Fruit fly (Drosophila melanogaster): ENCODE measurements around the gene chp.
A peak's percentile ranks its signal among the peaks of the same experiment; 100 is the strongest.

Gene chp

DNA sequence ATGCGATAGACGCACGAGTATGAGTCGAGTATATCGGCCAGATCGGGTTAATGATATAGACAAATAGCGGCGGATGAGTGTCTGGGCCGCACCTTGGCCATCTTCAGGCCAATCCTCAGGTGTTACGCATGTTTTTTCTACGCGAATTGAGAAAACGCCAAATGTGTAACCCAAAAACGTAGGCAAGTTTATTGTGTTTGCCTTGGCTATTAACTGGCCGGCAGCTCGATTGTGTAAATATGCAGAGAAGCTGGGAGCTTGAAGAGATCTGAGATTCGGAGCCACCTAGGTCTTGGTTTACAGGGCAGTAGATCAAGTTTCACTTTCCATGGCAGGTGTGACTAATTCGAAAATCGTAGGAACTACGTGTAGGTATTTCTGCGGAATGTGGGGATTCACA is 29.5 kb upstream of the chp start (continued):
- TF ChIP-seq CG5245 (GFP tag; optimal IDR thresholded peaks at IDR 0.05) (no peak), CG2712 (tag; optimal IDR thresholded peaks at IDR 0.05) (no peak), CG6175 (GFP tag; IDR thresholded peaks at IDR 0.05) (no peak), Meics (GFP tag; optimal IDR thresholded peaks at IDR 0.05) (no peak), CG7745 (tag; optimal IDR thresholded peaks at IDR 0.05) (no peak), CG6765 (GFP tag; optimal IDR thresholded peaks at IDR 0.05) (peak; percentile 20), disco-r (GFP tag; optimal IDR thresholded peaks at IDR 0.05) (no peak), nom (GFP tag; optimal IDR thresholded peaks at IDR 0.05) (no peak), Bdp1 (GFP tag; optimal IDR thresholded peaks at IDR 0.05) (no peak), ind (GFP tag; optimal IDR thresholded peaks at IDR 0.05) (no peak), PHDP (tag; optimal IDR thresholded peaks at IDR 0.05) (no peak), E2f2 (GFP tag; IDR thresholded peaks at IDR 0.05) (no peak), psq (GFP tag; optimal IDR thresholded peaks at IDR 0.05) (no peak), Doc3 (GFP tag; IDR thresholded peaks at IDR 0.05; ENCODE audit: partially characterized antibody) (no peak), CG6689 (GFP tag; IDR thresholded peaks at IDR 0.05) (no peak), Ptx1 (GFP tag; IDR thresholded peaks at IDR 0.05) (no peak), Vsx1 (GFP tag; optimal IDR thresholded peaks at IDR 0.05) (no peak), CG8281 (tag; optimal IDR thresholded peaks at IDR 0.05) (no peak), Dp (GFP tag; optimal IDR thresholded peaks at IDR 0.05) (no peak), CG7556 (GFP tag; optimal IDR thresholded peaks at IDR 0.05) (no peak), CG12769 (tag; optimal IDR thresholded peaks at IDR 0.05) (peak; percentile 1), jigr1 (GFP tag; IDR thresholded peaks at IDR 0.05) (no peak)

DNA sequence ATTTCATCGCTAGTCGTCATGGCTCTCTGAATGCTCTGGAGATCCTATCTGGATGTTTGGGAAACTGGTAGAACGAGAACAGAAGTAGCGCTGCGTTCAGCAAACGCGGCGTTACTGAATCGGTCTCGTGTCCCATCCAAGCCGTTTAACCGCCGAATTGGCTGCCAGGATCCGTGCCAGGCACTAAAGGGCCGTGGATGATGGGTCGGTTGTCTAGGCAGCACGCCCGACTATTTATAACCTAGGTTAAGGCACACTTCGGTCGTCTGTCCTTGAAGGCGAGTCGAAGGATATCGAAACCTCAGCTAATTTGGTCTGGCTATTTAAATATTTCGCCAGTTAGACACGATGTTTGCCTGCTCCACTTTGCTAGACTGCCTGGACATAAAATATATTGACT is 24.7 kb upstream of the chp start, which contains the start of gene CG15564:
Gene CG15564 (minus strand): TSS at position 101 of the 400 bp plus-strand sequence.
- no peak for TF ChIP-seq Awh (GFP tag; IDR thresholded peaks at IDR 0.05)
- TF ChIP-seq CG12744 (GFP tag; optimal IDR thresholded peaks at IDR 0.05) = no peak
- TF ChIP-seq nmo (GFP tag; optimal IDR thresholded peaks at IDR 0.05) = no peak
- TF ChIP-seq CG17328 (GFP tag; IDR thresholded peaks at IDR 0.05) = no peak
- TF ChIP-seq Sry-β (GFP tag; optimal IDR thresholded peaks at IDR 0.05) = no peak
- no peak for TF ChIP-seq fd64A (GFP tag; optimal IDR thresholded peaks at IDR 0.05)
- TF ChIP-seq pan (optimal IDR thresholded peaks at IDR 0.05) = no peak
- TF ChIP-seq pan (GFP tag; optimal IDR thresholded peaks at IDR 0.05 in 1 of 2, IDR thresholded peaks at IDR 0.05 in 1 of 2) = peak in 1 of 2 experiments; percentile 8
- TF ChIP-seq CG30403 (GFP tag; optimal IDR thresholded peaks at IDR 0.05) = no peak
- peak; percentile 34 for TF ChIP-seq sens (GFP tag)
- TF ChIP-seq CG13894 (tag; optimal IDR thresholded peaks at IDR 0.05) = no peak

DNA sequence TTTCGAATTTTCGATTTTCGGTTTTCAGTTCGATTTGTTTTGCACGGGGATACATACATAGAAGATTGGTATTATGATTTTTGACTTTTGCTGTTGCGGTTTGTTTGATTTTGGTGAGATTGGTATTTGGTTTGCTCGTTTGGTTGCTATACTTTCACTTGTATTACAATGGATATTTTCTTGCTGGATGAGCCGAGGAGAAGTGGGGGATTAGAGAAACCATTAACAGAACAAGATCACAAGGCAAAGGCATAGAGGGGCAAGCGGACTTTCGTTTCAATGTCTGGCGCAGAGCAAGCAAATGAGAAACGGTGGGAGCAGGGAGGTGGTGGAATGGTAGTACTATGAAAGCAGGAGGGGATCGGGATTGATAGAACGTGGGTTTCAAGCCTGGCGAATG is 21.7 kb upstream of the chp start, which contains the start of gene CG15563:
Gene CG15563 (minus strand): TSS at position 101 of the 400 bp plus-strand sequence.
- no peak for TF ChIP-seq Myb (GFP tag; optimal IDR thresholded peaks at IDR 0.05)
- TF ChIP-seq CG17328 (GFP tag; IDR thresholded peaks at IDR 0.05) = no peak
- TF ChIP-seq Nf-YA (GFP tag; IDR thresholded peaks at IDR 0.05) = no peak
- no peak for TF ChIP-seq YL-1 (GFP tag; optimal IDR thresholded peaks at IDR 0.05)
- TF ChIP-seq trem (tag; optimal IDR thresholded peaks at IDR 0.05) = no peak
- no peak for TF ChIP-seq Dfd (GFP tag; optimal IDR thresholded peaks at IDR 0.05)
- TF ChIP-seq ham (GFP tag; IDR thresholded peaks at IDR 0.05) = no peak
- no peak for TF ChIP-seq ATbp (GFP tag; optimal IDR thresholded peaks at IDR 0.05)
- no peak for TF ChIP-seq jing (GFP tag; optimal IDR thresholded peaks at IDR 0.05)
- TF ChIP-seq CG7372 (GFP tag; IDR thresholded peaks at IDR 0.05) = no peak
- no peak for TF ChIP-seq CG1233 (GFP tag; optimal IDR thresholded peaks at IDR 0.05)

All from whole organism, embryonic.